Fruit fly (Drosophila melanogaster): Measurements from ENCODE around the gene lace.

DNA sequence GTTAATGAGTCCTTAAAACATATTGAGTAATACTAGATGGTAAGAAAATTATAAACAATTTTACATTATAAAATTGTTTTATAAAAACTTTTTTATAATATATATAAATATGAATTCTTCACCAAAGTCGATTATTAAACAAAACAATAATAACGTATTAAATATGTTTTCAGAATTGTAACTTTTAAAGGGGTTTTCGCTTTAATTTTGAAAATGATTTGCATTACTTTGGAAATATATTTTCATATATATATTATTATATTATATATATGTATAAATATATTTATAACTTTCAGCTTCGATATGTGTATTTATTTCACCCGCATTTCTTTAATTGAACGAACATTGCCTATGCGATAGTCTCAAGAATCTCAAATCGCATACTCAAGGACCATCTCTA lies 40.9 kb upstream of the lace start:
- TF ChIP-seq psq (optimal IDR thresholded peaks at IDR 0.05) (no peak), Sin3A (optimal IDR thresholded peaks at IDR 0.05) (no peak), h (optimal IDR thresholded peaks at IDR 0.05) (no peak)
